Worm (Caenorhabditis elegans) whole organism, young adult: ENCODE results near the gene abi-1.

Source experiments
- C06A6.2 ChIP-seq: fragments of 200-800 bp; sonication (Bioruptor generic); conservative IDR thresholded peaks from 2 replicates; pipeline ENCODE4 v1.3.6; 2022; ENCODE audit warnings: missing genetic modification characterization, missing compliant biosample characterization
- Y53G8AR.9 ChIP-seq: fragments of 200-800 bp; sonication (Bioruptor generic); conservative IDR thresholded peaks from 2 replicates; pipeline ENCODE4 v1.3.6; 2022; ENCODE audit warnings: missing genetic modification reagents, missing genetic modification characterization, missing compliant biosample characterization
- Y79H2A.3 ChIP-seq: fragments of 200-800 bp; sonication (Bioruptor generic); conservative IDR thresholded peaks from 2 replicates; pipeline ENCODE4 v1.3.6; 2022; ENCODE audit warnings: missing genetic modification reagents, missing genetic modification characterization, missing compliant biosample characterization
- cebp-2 ChIP-seq: fragments of 200-800 bp; sonication (Bioruptor generic); IDR thresholded peaks from 2 replicates; pipeline ENCODE4 v1.3.6; 2022; ENCODE audit warnings: missing genetic modification characterization, missing compliant biosample characterization
- ceh-40 ChIP-seq: fragments of 200-800 bp; sonication (Bioruptor generic); IDR thresholded peaks from 2 replicates; pipeline ENCODE4 v1.3.6; 2022; ENCODE audit warnings: missing genetic modification characterization, missing compliant biosample characterization
- dpl-1 ChIP-seq: fragments of 150-350 bp; optimal IDR thresholded peaks from 2 replicates; lab custom pipeline; 2014; ENCODE audit warnings: missing biosample characterization, missing genetic modification reagents, missing genetic modification characterization
- hrde-1 ChIP-seq: sonication (generic microtip); optimal IDR thresholded peaks from 2 replicates; lab custom pipeline; 2016; ENCODE audit warnings: missing genetic modification characterization, mild to moderate bottlenecking, missing compliant biosample characterization, moderate library complexity, missing genotype, missing genetic modification reagents, borderline replicate concordance
- lin-26 ChIP-seq: fragments of 200-800 bp; sonication (Bioruptor generic); IDR thresholded peaks from 2 replicates; pipeline ENCODE4 v1.3.6; 2022; ENCODE audit warnings: missing genetic modification reagents, missing genetic modification characterization, missing compliant biosample characterization
- madf-6 ChIP-seq: fragments of 200-800 bp; sonication (Bioruptor generic); IDR thresholded peaks from 2 replicates; pipeline ENCODE4 v1.3.6; 2022; ENCODE audit warnings: missing genetic modification reagents, missing genetic modification characterization, missing compliant biosample characterization

DNA sequence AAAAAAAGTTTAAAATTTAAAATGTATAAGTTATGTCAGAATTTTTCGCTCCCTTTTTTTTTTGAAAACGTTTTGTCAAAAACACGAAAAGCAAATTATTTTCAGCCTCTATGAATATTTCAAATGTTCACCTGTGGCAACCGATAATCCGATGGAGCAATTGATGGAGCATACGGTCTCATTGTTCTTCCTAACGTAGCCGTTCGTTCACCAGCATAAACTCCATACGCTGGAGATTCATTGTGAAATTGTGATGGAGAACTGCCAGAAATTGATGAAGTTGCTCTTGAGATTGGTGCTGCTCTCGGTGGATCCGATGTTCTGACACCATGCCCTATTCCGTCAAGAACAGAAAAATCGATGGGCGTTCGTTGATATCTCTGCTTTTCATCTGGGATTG is 714 bp downstream of the abi-1 start:
- no peak for TF ChIP-seq lin-26
- TF ChIP-seq ceh-40 = no peak
- no peak for TF ChIP-seq Y53G8AR.9 (GFP tag; lab: Robert Waterston, UW)
- no peak for TF ChIP-seq cebp-2 (GFP tag; lab: Robert Waterston, UW)
- no peak for TF ChIP-seq hrde-1
- no peak for TF ChIP-seq C06A6.2 (GFP tag; lab: Robert Waterston, UW)
- no peak for TF ChIP-seq madf-6 (GFP tag; lab: Robert Waterston, UW)
- TF ChIP-seq dpl-1 (GFP tag; lab: Kevin White, UChicago) = no peak
- no peak for TF ChIP-seq Y79H2A.3 (GFP tag; lab: Robert Waterston, UW)
